Worm (Caenorhabditis elegans): ENCODE data around the gene vhp-1.

The vhp-1 gene

DNA sequence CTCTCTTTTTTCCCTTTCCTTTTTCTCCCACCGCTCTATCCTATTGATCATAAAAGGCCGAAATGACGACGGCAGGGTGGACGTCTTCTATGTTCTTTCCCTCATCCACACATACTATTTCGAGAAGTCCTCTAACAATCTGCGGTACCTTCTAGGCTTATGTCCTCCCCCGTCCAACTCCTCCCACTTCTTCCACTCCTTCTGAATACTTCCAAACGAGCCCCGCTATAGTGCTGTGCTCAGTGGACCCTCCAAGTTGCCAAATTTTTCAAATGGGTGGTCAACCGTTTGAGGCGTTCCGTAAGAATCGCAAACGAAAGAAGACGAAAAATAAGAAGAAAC, 12.9 kb downstream of the vhp-1 start (continued):
- TF ChIP-seq arid-1 (GFP tag; conservative IDR thresholded peaks at IDR 0.05) (peak; percentile 65; the same call in 1 of the 2 replicates), zip-11 (GFP tag; IDR thresholded peaks at IDR 0.05) (no peak), pha-4 (GFP tag; IDR thresholded peaks at IDR 0.05) (no peak), pha-4 (tag; optimal IDR thresholded peaks at IDR 0.05) (no peak), php-3 (GFP tag; IDR thresholded peaks at IDR 0.05) (no peak), nhr-48 (tag; optimal IDR thresholded peaks at IDR 0.05) (no peak), pqm-1 (tag; optimal IDR thresholded peaks at IDR 0.05) (no peak), nhr-25 (tag; optimal IDR thresholded peaks at IDR 0.05; ENCODE audit: borderline replicate concordance, insufficient read depth) (no peak), ceh-62 (tag; optimal IDR thresholded peaks at IDR 0.05) (no peak), ama-1 (optimal IDR thresholded peaks at IDR 0.05) (peak; percentile 81), nhr-41 (GFP tag; IDR thresholded peaks at IDR 0.05) (no peak), duxl-1 (tag; optimal IDR thresholded peaks at IDR 0.05; ENCODE audit: poor library complexity) (no peak), lin-1 (GFP tag; IDR thresholded peaks at IDR 0.05) (no peak), fkh-10 (GFP tag; optimal IDR thresholded peaks at IDR 0.05) (peak; percentile 74), R02D3.7 (tag; optimal IDR thresholded peaks at IDR 0.05) (no peak), madf-5 (GFP tag; IDR thresholded peaks at IDR 0.05) (no peak), tag-97 (GFP tag; IDR thresholded peaks at IDR 0.05) (no peak), daf-16 (GFP tag; optimal IDR thresholded peaks at IDR 0.05) (no peak), daf-16 (tag; optimal IDR thresholded peaks at IDR 0.05) (no peak), nhr-42 (GFP tag; IDR thresholded peaks at IDR 0.05) (no peak), attf-4 (tag; optimal IDR thresholded peaks at IDR 0.05) (no peak), F26F4.8 (GFP tag; conservative IDR thresholded peaks at IDR 0.05) (no peak), spr-3 (GFP tag; optimal IDR thresholded peaks at IDR 0.05) (no peak), F37D6.2 (tag; optimal IDR thresholded peaks at IDR 0.05) (peak; percentile 23), tra-1 (GFP tag; IDR thresholded peaks at IDR 0.05) (no peak), dve-1 (tag; optimal IDR thresholded peaks at IDR 0.05; ENCODE audit: insufficient read depth) (no peak), ZK337.2 (GFP tag; IDR thresholded peaks at IDR 0.05) (no peak), T26A8.4 (GFP tag; IDR thresholded peaks at IDR 0.05) (no peak), ceh-44 (GFP tag; IDR thresholded peaks at IDR 0.05) (no peak), skn-1 (tag; optimal IDR thresholded peaks at IDR 0.05) (no peak), rbr-2 (tag; optimal IDR thresholded peaks at IDR 0.05) (peak; percentile 60), aha-1 (tag) (peak; percentile 99), gei-8 (GFP tag; optimal IDR thresholded peaks at IDR 0.05) (no peak), mes-2 (tag; optimal IDR thresholded peaks at IDR 0.05; ENCODE audit: poor library complexity, severe bottlenecking) (peak; percentile 27), hif-1 (tag; optimal IDR thresholded peaks at IDR 0.05) (peak in 1 of 2 experiments; percentile 69), ctbp-1 (GFP tag; IDR thresholded peaks at IDR 0.05) (no peak), D1046.2 (GFP tag; IDR thresholded peaks at IDR 0.05) (no peak), ceh-32 (tag; optimal IDR thresholded peaks at IDR 0.05; ENCODE audit: poor library complexity) (no peak), cey-2 (tag; optimal IDR thresholded peaks at IDR 0.05; ENCODE audit: borderline replicate concordance, insufficient read depth) (no peak), sdz-12 (GFP tag; optimal IDR thresholded peaks at IDR 0.05) (no peak), nhr-76 (tag; optimal IDR thresholded peaks at IDR 0.05) (no peak), hlh-30 (tag; optimal IDR thresholded peaks at IDR 0.05; ENCODE audit: insufficient read depth) (peak; percentile 28), dpl-1 (GFP tag; optimal IDR thresholded peaks at IDR 0.05) (no peak), unc-62 (GFP tag; optimal IDR thresholded peaks at IDR 0.05 in 1 of 2) (no peak), unc-62 (tag; optimal IDR thresholded peaks at IDR 0.05) (no peak), mxl-2 (GFP tag; conservative IDR thresholded peaks at IDR 0.05) (no peak), zfp-3 (GFP tag; conservative IDR thresholded peaks at IDR 0.05) (no peak), T20F7.1 (GFP tag; optimal IDR thresholded peaks at IDR 0.05) (no peak), set-16 (GFP tag; IDR thresholded peaks at IDR 0.05) (peak; percentile 29; the same call in 1 of the 2 replicates), zfp-2 (tag; optimal IDR thresholded peaks at IDR 0.05) (no peak), saeg-2 (GFP tag; IDR thresholded peaks at IDR 0.05) (no peak), fos-1 (tag; optimal IDR thresholded peaks at IDR 0.05) (no peak)
